Fruit fly (Drosophila melanogaster) Kc167 (cell line): ENCODE data around the gene Amt.

ENCODE experiments used
- Sin3A ChIP-seq: fragments of >200 bp; optimal IDR thresholded peaks from 2 replicates; lab custom pipeline; 2018; ENCODE audit warnings: missing external identifiers
- h ChIP-seq: fragments of >200 bp; optimal IDR thresholded peaks from 3 replicates; lab custom pipeline; 2018; ENCODE audit warnings: missing external identifiers
- insv ChIP-seq: fragments of >200 bp; optimal IDR thresholded peaks from 3 replicates; lab custom pipeline; 2018; ENCODE audit warnings: missing external identifiers

- TF ChIP-seq h (lab: Kevin White, UChicago), result no peak
- TF ChIP-seq Sin3A (lab: Kevin White, UChicago), result no peak
- TF ChIP-seq insv, result no peak
These were observed 32.5 kb upstream of the Amt start for dm6 chr3R:15281335-15281963.
